Fruit fly (Drosophila melanogaster): ENCODE results near the gene aurA.

aurA gene

DNA sequence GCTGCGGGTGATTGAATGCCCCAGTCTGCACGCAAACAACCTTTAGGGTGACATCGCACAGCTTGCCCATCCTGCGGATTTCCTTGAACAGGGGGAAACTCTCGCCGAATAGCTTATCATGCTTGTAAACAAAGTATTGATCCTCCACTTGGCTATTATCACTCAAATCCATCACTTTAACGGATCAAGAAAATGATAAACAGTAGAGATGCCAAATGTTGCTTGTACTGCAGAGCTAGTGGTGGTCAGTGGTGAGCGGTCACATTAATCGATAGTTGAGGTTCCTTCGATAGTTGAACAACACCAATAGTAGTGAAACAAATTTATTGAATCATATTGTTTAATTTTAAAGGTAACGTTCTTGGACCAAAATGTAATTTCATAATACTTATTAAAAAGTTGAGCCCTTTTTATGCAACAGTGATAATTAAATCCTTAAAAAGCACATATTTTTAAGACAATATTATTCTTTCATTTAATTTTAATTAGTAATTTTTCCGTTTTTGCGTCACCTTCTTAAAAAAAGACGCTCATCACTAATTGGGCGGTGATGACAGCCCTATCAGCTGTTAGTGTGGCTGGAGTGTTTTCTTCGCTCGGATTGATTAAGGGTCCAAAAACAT is 47.4 kb downstream of the aurA start, which contains the start of the genes KLHL18 and GCC185 (continued):
- TF ChIP-seq CG16863 (GFP tag; optimal IDR thresholded peaks at IDR 0.05) (peak; percentile 49), HHEX (GFP tag; optimal IDR thresholded peaks at IDR 0.05) (peak; percentile 55), CG10979 (tag; optimal IDR thresholded peaks at IDR 0.05) (peak; percentile 66), Abd-B (GFP tag; optimal IDR thresholded peaks at IDR 0.05) (peak; percentile 92), pan (optimal IDR thresholded peaks at IDR 0.05) (no peak), pan (GFP tag; optimal IDR thresholded peaks at IDR 0.05 in 1 of 2, IDR thresholded peaks at IDR 0.05 in 1 of 2) (peak in 1 of 2 experiments; percentile 59), Fer2 (tag; optimal IDR thresholded peaks at IDR 0.05) (peak; percentile 69), otp (GFP tag; IDR thresholded peaks at IDR 0.05) (no peak), dmrt99B (tag; optimal IDR thresholded peaks at IDR 0.05) (no peak), unc-4 (GFP tag; IDR thresholded peaks at IDR 0.05; ENCODE audit: partially characterized antibody) (peak; percentile 72), HmgZ (tag; optimal IDR thresholded peaks at IDR 0.05) (peak; percentile 65)
